Fruit fly (Drosophila melanogaster): Measurements from ENCODE around the gene CG4022.

Gene CG4022

DNA sequence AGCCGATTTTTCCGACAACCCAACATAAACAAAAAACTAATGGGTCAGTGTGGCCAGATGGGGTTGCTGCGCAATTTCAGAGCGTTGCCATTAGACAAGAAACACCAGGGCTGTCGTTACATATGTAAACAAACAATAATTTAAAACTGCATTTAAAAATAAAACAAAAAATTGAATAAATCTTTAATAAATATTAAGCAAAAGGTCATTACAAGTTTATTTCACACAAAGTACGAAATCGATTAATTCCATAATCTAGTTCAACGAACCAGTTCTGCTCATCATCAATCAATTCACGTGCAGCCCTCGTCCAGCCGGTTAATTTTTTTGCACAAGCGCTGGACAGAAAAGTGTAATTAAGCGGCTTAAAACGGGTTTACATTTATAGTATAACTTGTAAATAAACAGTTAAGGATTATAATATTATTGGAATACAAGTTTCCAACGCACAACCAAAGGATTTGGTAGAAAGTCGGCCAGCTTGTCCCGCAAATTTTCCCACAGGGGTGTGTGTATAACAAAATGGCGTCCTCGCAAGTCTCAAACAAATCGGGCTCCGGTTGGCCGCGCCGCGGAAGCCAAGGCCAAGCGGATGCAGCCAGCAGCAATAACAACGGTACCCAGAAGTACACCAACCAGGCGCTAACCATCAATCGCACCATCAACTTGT is at the start of gene CG4022, which contains the start of gene Cpsf5 (continued):
- TF ChIP-seq bab2 (GFP tag; optimal IDR thresholded peaks at IDR 0.05) (peak; percentile 72), pnt (GFP tag; optimal IDR thresholded peaks at IDR 0.05) (peak; percentile 51), scrt (GFP tag; optimal IDR thresholded peaks at IDR 0.05) (peak; percentile 66), aop (GFP tag; IDR thresholded peaks at IDR 0.05) (no peak), Dip3 (GFP tag; optimal IDR thresholded peaks at IDR 0.05) (peak; percentile 53), pfk (GFP tag; optimal IDR thresholded peaks at IDR 0.05) (no peak), shn (GFP tag; optimal IDR thresholded peaks at IDR 0.05) (peak; percentile 44), dmrt11E (tag; optimal IDR thresholded peaks at IDR 0.05) (peak; percentile 86), danr (GFP tag; IDR thresholded peaks at IDR 0.05) (peak; percentile 52; the same call in 1 of the 2 replicates), CG1647 (GFP tag; optimal IDR thresholded peaks at IDR 0.05) (peak; percentile 53), YL-1 (GFP tag; optimal IDR thresholded peaks at IDR 0.05) (peak; percentile 88), CG10543 (GFP tag; optimal IDR thresholded peaks at IDR 0.05) (peak; percentile 92), NC2β (GFP tag; optimal IDR thresholded peaks at IDR 0.05) (peak; percentile 44), Ptx1 (GFP tag; IDR thresholded peaks at IDR 0.05) (peak; percentile 84), CG1529 (GFP tag; optimal IDR thresholded peaks at IDR 0.05) (peak; percentile 76), CG34224 (GFP tag; IDR thresholded peaks at IDR 0.05; ENCODE audit: partially characterized antibody) (no peak), CG7928 (GFP tag; optimal IDR thresholded peaks at IDR 0.05) (peak; percentile 98), esg (GFP tag; conservative IDR thresholded peaks at IDR 0.05) (peak; percentile 79), CG3163 (GFP tag; optimal IDR thresholded peaks at IDR 0.05) (peak; percentile 18), salm (tag; optimal IDR thresholded peaks at IDR 0.05) (peak; percentile 43), CG11456 (GFP tag; IDR thresholded peaks at IDR 0.05) (peak; percentile 78; the same call in 2 of the 3 replicates), Tbp (GFP tag; optimal IDR thresholded peaks at IDR 0.05) (no peak), CG4404 (GFP tag; IDR thresholded peaks at IDR 0.05) (peak; percentile 76), CTCF (GFP tag; optimal IDR thresholded peaks at IDR 0.05) (no peak), Hsf (GFP tag; optimal IDR thresholded peaks at IDR 0.05) (peak; percentile 85), slou (GFP tag; optimal IDR thresholded peaks at IDR 0.05) (peak; percentile 51), slbo (GFP tag; IDR thresholded peaks at IDR 0.05) (peak; percentile 90), CG8089 (GFP tag; optimal IDR thresholded peaks at IDR 0.05) (peak; percentile 20), CG12659 (GFP tag; optimal IDR thresholded peaks at IDR 0.05) (peak; percentile 91), Ets65A (GFP tag) (peak; percentile 90), Rfx (GFP tag; IDR thresholded peaks at IDR 0.05) (peak; percentile 88), br (optimal IDR thresholded peaks at IDR 0.05) (no peak), chinmo (GFP tag; IDR thresholded peaks at IDR 0.05; ENCODE audit: partially characterized antibody) (0 out of 4 replicates have a peak, but pooled peaks have one; percentile 26), tx (GFP tag; optimal IDR thresholded peaks at IDR 0.05) (peak; percentile 40), CG7556 (GFP tag; optimal IDR thresholded peaks at IDR 0.05) (peak; percentile 78), Ada2b (GFP tag; IDR thresholded peaks at IDR 0.05) (peak; percentile 78), CG17361 (GFP tag; IDR thresholded peaks at IDR 0.05) (peak; percentile 82), al (GFP tag; IDR thresholded peaks at IDR 0.05) (peak; percentile 79), Usf (GFP tag; optimal IDR thresholded peaks at IDR 0.05) (peak; percentile 32), CG8478 (optimal IDR thresholded peaks at IDR 0.05) (no peak), Trl (optimal IDR thresholded peaks at IDR 0.05) (no peak), Trl (GFP tag; optimal IDR thresholded peaks at IDR 0.05) (peak; percentile 57), CG31388 (GFP tag; optimal IDR thresholded peaks at IDR 0.05) (peak; percentile 46), E2f1 (GFP tag; IDR thresholded peaks at IDR 0.05) (peak; percentile 79), NfI (GFP tag; optimal IDR thresholded peaks at IDR 0.05) (peak; percentile 87), pho (GFP tag; optimal IDR thresholded peaks at IDR 0.05) (peak; percentile 67), Neu2 (GFP tag; optimal IDR thresholded peaks at IDR 0.05; ENCODE audit: borderline replicate concordance) (no peak), abd-A (tag; optimal IDR thresholded peaks at IDR 0.05) (peak; percentile 97), CG3407 (GFP tag; optimal IDR thresholded peaks at IDR 0.05) (peak; percentile 68), CG4424 (GFP tag; optimal IDR thresholded peaks at IDR 0.05) (peak; percentile 86), dan (GFP tag; IDR thresholded peaks at IDR 0.05) (no peak), CG11085 (GFP tag; IDR thresholded peaks at IDR 0.05) (peak; percentile 56; the same call in 1 of the 2 replicates), CG31441 (GFP tag; IDR thresholded peaks at IDR 0.05) (peak; percentile 79)

All from whole organism, embryonic.